Fruit fly (Drosophila melanogaster): Measurements from ENCODE around the gene CG12111.

CG12111 gene

dm6 chrX:8601165-8601564, 30.4 kb upstream of the CG12111 start (continued):
- TF ChIP-seq ase (GFP tag; IDR thresholded peaks at IDR 0.05) (no peak), CG8388 (GFP tag; optimal IDR thresholded peaks at IDR 0.05) (peak; percentile 34), CG34422 (GFP tag; IDR thresholded peaks at IDR 0.05) (0 out of 3 replicates have a peak, but pooled peaks have one; percentile 34), CG32772 (GFP tag; IDR thresholded peaks at IDR 0.05) (peak; percentile 30; the same call in 1 of the 2 replicates), CG12299 (tag; optimal IDR thresholded peaks at IDR 0.05) (no peak), zen2 (GFP tag; IDR thresholded peaks at IDR 0.05; ENCODE audit: partially characterized antibody) (no peak), disco-r (GFP tag; optimal IDR thresholded peaks at IDR 0.05) (no peak), Asciz (GFP tag; optimal IDR thresholded peaks at IDR 0.05) (no peak), Hr3 (GFP tag; optimal IDR thresholded peaks at IDR 0.05) (no peak), CG13123 (GFP tag; optimal IDR thresholded peaks at IDR 0.05) (no peak), dysf (GFP tag; IDR thresholded peaks at IDR 0.05) (peak; percentile 65), jigr1 (GFP tag; IDR thresholded peaks at IDR 0.05) (no peak), insv (GFP tag; optimal IDR thresholded peaks at IDR 0.05) (no peak), CG10147 (GFP tag; optimal IDR thresholded peaks at IDR 0.05) (no peak), CG18476 (GFP tag; optimal IDR thresholded peaks at IDR 0.05) (no peak), Camta (GFP tag; optimal IDR thresholded peaks at IDR 0.05) (peak; percentile 8), CG1233 (GFP tag; optimal IDR thresholded peaks at IDR 0.05) (no peak), CG14014 (GFP tag; IDR thresholded peaks at IDR 0.05) (peak; percentile 44; the same call in 1 of the 2 replicates), Bgb (GFP tag; IDR thresholded peaks at IDR 0.05; ENCODE audit: partially characterized antibody) (no peak), CG4707 (GFP tag; optimal IDR thresholded peaks at IDR 0.05) (no peak), CG2202 (tag; optimal IDR thresholded peaks at IDR 0.05) (no peak), CG2678 (tag; optimal IDR thresholded peaks at IDR 0.05) (no peak), fd96Cb (tag; optimal IDR thresholded peaks at IDR 0.05) (peak; percentile 48), CG10654 (GFP tag; optimal IDR thresholded peaks at IDR 0.05) (peak; percentile 19), aop (GFP tag; IDR thresholded peaks at IDR 0.05) (no peak), NK7.1 (GFP tag; optimal IDR thresholded peaks at IDR 0.05) (no peak), CG1603 (tag; optimal IDR thresholded peaks at IDR 0.05) (no peak), tio (GFP tag; optimal IDR thresholded peaks at IDR 0.05) (no peak), NC2β (GFP tag; optimal IDR thresholded peaks at IDR 0.05) (peak; percentile 26), gcm2 (GFP tag; optimal IDR thresholded peaks at IDR 0.05) (no peak), CG7928 (GFP tag; optimal IDR thresholded peaks at IDR 0.05) (no peak), mld (GFP tag; IDR thresholded peaks at IDR 0.05; ENCODE audit: partially characterized antibody) (no peak), zf30C (GFP tag; optimal IDR thresholded peaks at IDR 0.05) (no peak), sc (optimal IDR thresholded peaks at IDR 0.05) (no peak), sc (GFP tag; optimal IDR thresholded peaks at IDR 0.05) (no peak), MESR4 (GFP tag; optimal IDR thresholded peaks at IDR 0.05) (no peak), Xbp1 (GFP tag; optimal IDR thresholded peaks at IDR 0.05) (peak; percentile 38), CG12942 (GFP tag; optimal IDR thresholded peaks at IDR 0.05) (no peak), ERR (GFP tag; optimal IDR thresholded peaks at IDR 0.05) (no peak), ssp (GFP tag; IDR thresholded peaks at IDR 0.05) (no peak), Ptx1 (GFP tag; IDR thresholded peaks at IDR 0.05) (peak; percentile 62), wdn (GFP tag; IDR thresholded peaks at IDR 0.05) (0 out of 2 replicates have a peak, but pooled peaks have one; percentile 11), CG14050 (GFP tag; IDR thresholded peaks at IDR 0.05) (no peak), sr (GFP tag; IDR thresholded peaks at IDR 0.05) (no peak), Rx (GFP tag; IDR thresholded peaks at IDR 0.05) (peak; percentile 36; the same call in 1 of the 2 replicates), pnt (GFP tag; optimal IDR thresholded peaks at IDR 0.05) (peak; percentile 0), CG17568 (GFP tag; optimal IDR thresholded peaks at IDR 0.05) (no peak), ci (GFP tag; IDR thresholded peaks at IDR 0.05) (0 out of 3 replicates have a peak, but pooled peaks have one; percentile 45), jumu (GFP tag; optimal IDR thresholded peaks at IDR 0.05) (no peak), CG2129 (GFP tag; IDR thresholded peaks at IDR 0.05; ENCODE audit: partially characterized antibody) (no peak), CG9215 (GFP tag; IDR thresholded peaks at IDR 0.05) (no peak), bowl (GFP tag; IDR thresholded peaks at IDR 0.05) (no peak)

Data from whole organism, embryonic.